Fruit fly (Drosophila melanogaster) whole organism, embryonic: Measurements from ENCODE around the gene CG5235.

Experiments
- Abd-B ChIP-seq: fragments of 200-800 bp; sonication (Bioruptor generic); optimal IDR thresholded peaks from 2 replicates; lab custom pipeline; 2018; ENCODE audit warnings: missing biosample characterization, mild to moderate bottlenecking, missing genetic modification characterization, moderate library complexity
- Atf-2 ChIP-seq: fragments of 200-800 bp; sonication (Bioruptor generic); optimal IDR thresholded peaks from 2 replicates; lab custom pipeline; 2016; ENCODE audit warnings: missing biosample characterization, missing genetic modification characterization
- BtbVII ChIP-seq: fragments of 200-800 bp; sonication (Bioruptor generic); optimal IDR thresholded peaks from 3 replicates; lab custom pipeline; 2017; ENCODE audit warnings: missing biosample characterization, mild to moderate bottlenecking, missing genetic modification characterization
- CG11085 ChIP-seq: fragments of 200-800 bp; sonication (Bioruptor generic); IDR thresholded peaks from 2 replicates; pipeline ENCODE4 v1.3.6; 2022; ENCODE audit warnings: missing biosample characterization, missing genetic modification characterization
- CG14441 ChIP-seq: fragments of 200-800 bp; sonication (Bioruptor generic); IDR thresholded peaks from 2 replicates; pipeline ENCODE4 v1.3.6; 2022; ENCODE audit warnings: missing biosample characterization, missing genetic modification characterization
- CG14667 ChIP-seq: fragments of 200-800 bp; sonication (Bioruptor generic); IDR thresholded peaks from 2 replicates; pipeline ENCODE4 v1.3.6; 2022; ENCODE audit warnings: missing biosample characterization, missing genetic modification characterization
- CG15011 ChIP-seq: fragments of 200-800 bp; sonication (Bioruptor generic); optimal IDR thresholded peaks from 3 replicates; lab custom pipeline; 2018; ENCODE audit warnings: missing biosample characterization, mild to moderate bottlenecking, missing genetic modification characterization
- CG16815 ChIP-seq: fragments of 200-800 bp; sonication (Bioruptor generic); optimal IDR thresholded peaks from 3 replicates; lab custom pipeline; 2017; ENCODE audit warnings: missing biosample characterization, mild to moderate bottlenecking, missing genetic modification characterization
- CG17328 ChIP-seq: fragments of 200-800 bp; sonication (Bioruptor generic); IDR thresholded peaks from 2 replicates; pipeline ENCODE4 v1.3.6; 2022; ENCODE audit warnings: missing biosample characterization, missing genetic modification characterization
- CG17829 ChIP-seq: fragments of 200-800 bp; optimal IDR thresholded peaks from 2 replicates; lab custom pipeline; 2019; ENCODE audit warnings: missing biosample characterization, mild to moderate bottlenecking, missing genetic modification characterization, moderate library complexity
- CG30403 ChIP-seq: fragments of 200-800 bp; sonication (Bioruptor generic); optimal IDR thresholded peaks from 3 replicates; lab custom pipeline; 2016; ENCODE audit warnings: missing biosample characterization, missing genetic modification characterization
- CG31224 ChIP-seq: fragments of 200-800 bp; sonication (Bioruptor generic); IDR thresholded peaks from 2 replicates; pipeline ENCODE4 v1.3.6; 2022; ENCODE audit warnings: missing biosample characterization, missing genetic modification characterization
- CG4730 ChIP-seq: fragments of 200-800 bp; sonication (Bioruptor generic); IDR thresholded peaks from 2 replicates; pipeline ENCODE4 v1.3.6; 2022; ENCODE audit warnings: missing biosample characterization, missing genetic modification characterization
- CG6683 ChIP-seq: fragments of 200-800 bp; sonication (Bioruptor generic); optimal IDR thresholded peaks from 2 replicates; lab custom pipeline; 2017; ENCODE audit warnings: missing biosample characterization, mild to moderate bottlenecking, missing genetic modification characterization, missing genetic modification reagents
- CG6791 ChIP-seq: fragments of 200-800 bp; sonication (Bioruptor generic); IDR thresholded peaks from 3 replicates; pipeline ENCODE4 v1.3.6; 2022; ENCODE audit warnings: missing biosample characterization, missing genetic modification characterization; ENCODE audit not compliant: partially characterized antibody
- CG7271 ChIP-seq: fragments of 200-800 bp; sonication (Bioruptor generic); optimal IDR thresholded peaks from 2 replicates; lab custom pipeline; 2018; ENCODE audit warnings: missing biosample characterization, mild to moderate bottlenecking, missing genetic modification characterization, moderate library complexity
- CG7372 ChIP-seq: fragments of 200-800 bp; sonication (Bioruptor generic); IDR thresholded peaks from 2 replicates; pipeline ENCODE4 v1.3.6; 2022; ENCODE audit warnings: missing biosample characterization, missing genetic modification characterization
- CG7786 ChIP-seq: fragments of 200-800 bp; sonication (Bioruptor generic); optimal IDR thresholded peaks from 2 replicates; lab custom pipeline; 2016; ENCODE audit warnings: missing biosample characterization, missing genetic modification characterization
- CG9609 ChIP-seq: fragments of 200-800 bp; sonication (Bioruptor generic); optimal IDR thresholded peaks from 3 replicates; lab custom pipeline; 2016; ENCODE audit warnings: missing biosample characterization, missing genetic modification characterization
- Camta ChIP-seq: fragments of 200-800 bp; sonication (Bioruptor generic); optimal IDR thresholded peaks from 2 replicates; lab custom pipeline; 2016; ENCODE audit warnings: missing biosample characterization, missing genetic modification characterization
- Dll ChIP-seq: fragments of 200-800 bp; sonication (Bioruptor generic); IDR thresholded peaks from 4 replicates; pipeline ENCODE4 v1.3.6; 2022; ENCODE audit warnings: missing biosample characterization, missing genetic modification characterization; ENCODE audit not compliant: partially characterized antibody
- Kr ChIP-seq: fragments of 200-800 bp; sonication (Bioruptor generic); optimal IDR thresholded peaks from 2 replicates; lab custom pipeline; 2017; ENCODE audit warnings: missing biosample characterization, mild to moderate bottlenecking, missing genetic modification characterization
- Mad ChIP-seq: fragments of 200-800 bp; sonication (Bioruptor generic); optimal IDR thresholded peaks from 2 replicates; lab custom pipeline; 2016; ENCODE audit warnings: missing biosample characterization, missing genetic modification characterization
- Meics ChIP-seq: fragments of 200-800 bp; sonication (Bioruptor generic); optimal IDR thresholded peaks from 2 replicates; lab custom pipeline; 2017; ENCODE audit warnings: missing biosample characterization, mild to moderate bottlenecking, missing genetic modification characterization
- Mrtf ChIP-seq: fragments of 200-800 bp; sonication (Bioruptor generic); IDR thresholded peaks from 3 replicates; pipeline ENCODE4 v1.3.6; 2022; ENCODE audit warnings: missing biosample characterization, missing genetic modification characterization
- Nf-YA ChIP-seq: fragments of 200-800 bp; sonication (Bioruptor generic); IDR thresholded peaks from 2 replicates; pipeline ENCODE4 v1.3.6; 2022; ENCODE audit warnings: missing biosample characterization, missing genetic modification characterization
- Tbp ChIP-seq: fragments of >200 bp; optimal IDR thresholded peaks from 2 replicates; lab custom pipeline; 2018; ENCODE audit warnings: missing biosample characterization, missing genetic modification characterization
- Xbp1 ChIP-seq: fragments of 200-800 bp; sonication (Bioruptor generic); optimal IDR thresholded peaks from 3 replicates; lab custom pipeline; 2016; ENCODE audit warnings: missing biosample characterization, mild to moderate bottlenecking, missing genetic modification characterization
- ato ChIP-seq: fragments of 200-800 bp; sonication (Bioruptor generic); IDR thresholded peaks from 2 replicates; pipeline ENCODE4 v1.3.6; 2022; ENCODE audit warnings: missing biosample characterization, missing genetic modification characterization; ENCODE audit not compliant: partially characterized antibody
- bbx ChIP-seq: fragments of 200-800 bp; sonication (Bioruptor generic); IDR thresholded peaks from 2 replicates; pipeline ENCODE4 v1.3.6; 2022; ENCODE audit warnings: missing biosample characterization, missing genetic modification characterization; ENCODE audit not compliant: partially characterized antibody
- btn ChIP-seq: fragments of 200-800 bp; sonication (Bioruptor generic); optimal IDR thresholded peaks from 2 replicates; lab custom pipeline; 2016; ENCODE audit warnings: missing biosample characterization, missing genetic modification characterization
- cg ChIP-seq: fragments of 200-800 bp; sonication (Bioruptor generic); optimal IDR thresholded peaks from 3 replicates; lab custom pipeline; 2019; ENCODE audit warnings: missing biosample characterization, mild to moderate bottlenecking, missing genetic modification characterization, moderate library complexity
- disco-r ChIP-seq: fragments of 200-800 bp; sonication (Bioruptor generic); optimal IDR thresholded peaks from 2 replicates; lab custom pipeline; 2016; ENCODE audit warnings: missing biosample characterization, missing genetic modification characterization
- en ChIP-seq: fragments of 200-800 bp; sonication (Bioruptor generic); optimal IDR thresholded peaks from 2 replicates; lab custom pipeline; 2016; ENCODE audit warnings: missing biosample characterization, missing genetic modification characterization
- grn ChIP-seq: fragments of 200-800 bp; sonication (Bioruptor generic); optimal IDR thresholded peaks from 3 replicates; lab custom pipeline; 2017; ENCODE audit warnings: missing biosample characterization, missing genetic modification characterization
- gt ChIP-seq: fragments of 200-800 bp; sonication (Bioruptor generic); IDR thresholded peaks from 2 replicates; pipeline ENCODE4 v1.3.6; 2022; ENCODE audit warnings: missing biosample characterization, missing genetic modification characterization
- kni ChIP-seq: fragments of 200-800 bp; sonication (Bioruptor generic); optimal IDR thresholded peaks from 3 replicates; lab custom pipeline; 2017; ENCODE audit warnings: mild to moderate bottlenecking, missing biosample characterization, missing genetic modification reagents, missing genetic modification characterization
- lola ChIP-seq, 3 experiments: fragments of >200 bp in 2 of 3; fragments of 200-800 bp in 1 of 3; sonication (Bioruptor generic) in 1 of 3; optimal IDR thresholded peaks; 2 replicates each; lab custom pipeline; 2017 to 2019; ENCODE audit warnings: missing biosample characterization in 3 of 3, missing genetic modification characterization in 3 of 3, mild to moderate bottlenecking in 1 of 3, moderate library complexity in 1 of 3
- luna ChIP-seq: fragments of 200-800 bp; sonication (Bioruptor generic); optimal IDR thresholded peaks from 2 replicates; lab custom pipeline; 2016; ENCODE audit warnings: missing biosample characterization, missing genetic modification characterization
- nau ChIP-seq: fragments of 200-800 bp; sonication (Bioruptor generic); optimal IDR thresholded peaks from 3 replicates; lab custom pipeline; 2017; ENCODE audit warnings: missing biosample characterization, mild to moderate bottlenecking, missing genetic modification characterization, missing genetic modification reagents
- pita ChIP-seq: fragments of 200-800 bp; sonication (Bioruptor generic); optimal IDR thresholded peaks from 2 replicates; lab custom pipeline; 2017; ENCODE audit warnings: missing biosample characterization, mild to moderate bottlenecking, missing genetic modification characterization
- prd ChIP-seq, 3 experiments: fragments of >200 bp in 2 of 3; fragments of 200-800 bp in 1 of 3; sonication (Bioruptor generic) in 1 of 3; optimal IDR thresholded peaks in 2 of 3; IDR thresholded peaks in 1 of 3; 2 replicates in 2 of 3; 3 replicates in 1 of 3; pipeline versions ENCODE4 v1.3.6 to Lab custom; 2017 to 2022; ENCODE audit warnings: missing biosample characterization in 1 of 3, missing genetic modification characterization in 1 of 3
- salm ChIP-seq: fragments of 200-800 bp; sonication (Bioruptor generic); optimal IDR thresholded peaks from 2 replicates; lab custom pipeline; 2018; ENCODE audit warnings: missing biosample characterization, mild to moderate bottlenecking, missing genetic modification characterization
- sens-2 ChIP-seq: fragments of 200-800 bp; sonication (Bioruptor generic); IDR thresholded peaks from 2 replicates; pipeline ENCODE4 v1.3.6; 2022; ENCODE audit warnings: missing biosample characterization, missing genetic modification characterization
- sna ChIP-seq: fragments of 200-800 bp; sonication (Bioruptor generic); IDR thresholded peaks from 2 replicates; pipeline ENCODE4 v1.3.6; 2022; ENCODE audit warnings: missing biosample characterization, missing genetic modification characterization; ENCODE audit not compliant: partially characterized antibody
- so ChIP-seq: fragments of 200-800 bp; sonication (Bioruptor generic); IDR thresholded peaks from 3 replicates; pipeline ENCODE4 v1.3.6; 2022; ENCODE audit warnings: missing biosample characterization, missing genetic modification characterization
- tap ChIP-seq: fragments of 200-800 bp; optimal IDR thresholded peaks from 3 replicates; lab custom pipeline; 2019; ENCODE audit warnings: missing biosample characterization, mild to moderate bottlenecking, missing genetic modification characterization, moderate library complexity
- unpg ChIP-seq: fragments of 200-800 bp; sonication (Bioruptor generic); optimal IDR thresholded peaks from 3 replicates; lab custom pipeline; 2018; ENCODE audit warnings: missing biosample characterization, mild to moderate bottlenecking, missing genetic modification characterization, moderate library complexity

CG5235 gene

dm6 chr3L:16049955-16050886, 40.0 kb downstream of the CG5235 start (continued):
- TF ChIP-seq nau (peak; percentile 53), Kr (GFP tag; lab: Kevin White, UChicago) (peak; percentile 82), Atf-2 (GFP tag; lab: Kevin White, UChicago) (no peak), CG4730 (GFP tag; lab: Robert Waterston, UW) (no peak), Camta (GFP tag; lab: Kevin White, UChicago) (no peak), CG6683 (GFP tag; lab: Kevin White, UChicago) (no peak), unpg (GFP tag; lab: Kevin White, UChicago) (peak; percentile 31), lola (GFP tag; optimal IDR thresholded peaks at IDR 0.05; lab: Kevin White, UChicago) (peak in 1 of 3 experiments; percentile 12), kni (GFP tag; lab: Kevin White, UChicago) (peak; percentile 73), Meics (GFP tag; lab: Kevin White, UChicago) (peak; percentile 44), CG7271 (tag; lab: Kevin White, UChicago) (no peak), CG7372 (GFP tag; lab: Robert Waterston, UW) (no peak), luna (GFP tag; lab: Kevin White, UChicago) (no peak), en (GFP tag; lab: Kevin White, UChicago) (peak; percentile 5), CG16815 (no peak), bbx (no peak; the same call in 1 of the 2 replicates), CG14441 (GFP tag; lab: Robert Waterston, UW) (peak; percentile 12; the same call in 1 of the 2 replicates), CG17829 (no peak), prd (optimal IDR thresholded peaks at IDR 0.05; lab: Kevin White, UChicago) (no peak), prd (GFP tag; IDR thresholded peaks at IDR 0.05; lab: Robert Waterston, UW) (no peak), CG9609 (GFP tag; lab: Kevin White, UChicago) (no peak), CG15011 (peak; percentile 48), CG17328 (GFP tag; lab: Robert Waterston, UW) (no peak), tap (peak; percentile 16), Mrtf (GFP tag; lab: Robert Waterston, UW) (no peak), Tbp (no peak), Abd-B (GFP tag; lab: Kevin White, UChicago) (no peak), cg (peak; percentile 25), CG31224 (GFP tag; lab: Robert Waterston, UW) (no peak), Dll (GFP tag; lab: Robert Waterston, UW) (no peak), grn (GFP tag; lab: Kevin White, UChicago) (peak; percentile 82), so (GFP tag; lab: Robert Waterston, UW) (peak; percentile 8; the same call in 1 of the 3 replicates), Nf-YA (no peak), sens-2 (GFP tag; lab: Robert Waterston, UW) (no peak), BtbVII (GFP tag; lab: Kevin White, UChicago) (peak; percentile 58), ato (GFP tag; lab: Robert Waterston, UW) (no peak), CG14667 (GFP tag; lab: Robert Waterston, UW) (no peak), sna (GFP tag; lab: Robert Waterston, UW) (0 out of 2 replicates have a peak, but pooled peaks have one; percentile 15), CG11085 (GFP tag; lab: Robert Waterston, UW) (no peak), CG30403 (GFP tag; lab: Kevin White, UChicago) (no peak), gt (no peak), Mad (GFP tag; lab: Kevin White, UChicago) (peak; percentile 9), disco-r (GFP tag; lab: Kevin White, UChicago) (no peak), CG7786 (GFP tag; lab: Kevin White, UChicago) (no peak), Xbp1 (no peak), salm (tag; lab: Kevin White, UChicago) (peak; percentile 34), pita (GFP tag; lab: Kevin White, UChicago) (no peak), CG6791 (GFP tag; lab: Robert Waterston, UW) (no peak), btn (GFP tag; lab: Kevin White, UChicago) (no peak)
